Fruit fly (Drosophila melanogaster) whole organism, prepupa: ENCODE results near the gene CG45492.

Source experiments
- CG10631 ChIP-seq: fragments of 200-800 bp; sonication (Bioruptor generic); optimal IDR thresholded peaks from 2 replicates; lab custom pipeline; 2016; ENCODE audit warnings: missing biosample characterization, missing genetic modification characterization
- CG10669 ChIP-seq: fragments of 200-800 bp; sonication (Bioruptor generic); optimal IDR thresholded peaks from 3 replicates; lab custom pipeline; 2018; ENCODE audit warnings: missing biosample characterization, mild to moderate bottlenecking, missing genetic modification characterization, moderate library complexity
- CG11762 ChIP-seq: fragments of 200-800 bp; sonication (Bioruptor generic); optimal IDR thresholded peaks from 3 replicates; lab custom pipeline; 2016; ENCODE audit warnings: missing biosample characterization, missing genetic modification characterization; ENCODE audit not compliant: insufficient read depth
- CG11902 ChIP-seq: fragments of 200-800 bp; sonication (Bioruptor generic); optimal IDR thresholded peaks from 3 replicates; lab custom pipeline; 2016; ENCODE audit warnings: missing biosample characterization, missing genetic modification characterization
- CG16779 ChIP-seq: fragments of 200-800 bp; sonication (Bioruptor generic); optimal IDR thresholded peaks from 3 replicates; lab custom pipeline; 2017; ENCODE audit warnings: missing biosample characterization, mild to moderate bottlenecking, missing genetic modification characterization
- CG3032 ChIP-seq: fragments of 200-800 bp; optimal IDR thresholded peaks from 2 replicates; lab custom pipeline; 2019; ENCODE audit warnings: missing biosample characterization, mild to moderate bottlenecking, missing genetic modification characterization, moderate library complexity
- CG32006 ChIP-seq: fragments of 200-800 bp; sonication (Bioruptor generic); optimal IDR thresholded peaks from 3 replicates; lab custom pipeline; 2017; ENCODE audit warnings: missing biosample characterization, mild to moderate bottlenecking, missing genetic modification characterization
- CG34406 ChIP-seq: fragments of 200-800 bp; sonication (Bioruptor generic); optimal IDR thresholded peaks from 3 replicates; lab custom pipeline; 2016; ENCODE audit warnings: missing biosample characterization, missing genetic modification characterization
- CG4318 ChIP-seq: fragments of 200-800 bp; sonication (Bioruptor generic); optimal IDR thresholded peaks from 3 replicates; lab custom pipeline; 2017; ENCODE audit warnings: missing biosample characterization, mild to moderate bottlenecking, missing genetic modification characterization
- CG6276 ChIP-seq: fragments of 200-800 bp; sonication (Bioruptor generic); optimal IDR thresholded peaks from 2 replicates; lab custom pipeline; 2017; ENCODE audit warnings: missing biosample characterization, mild to moderate bottlenecking, missing genetic modification characterization
- CG6808 ChIP-seq: fragments of 200-800 bp; sonication (Bioruptor generic); optimal IDR thresholded peaks from 3 replicates; lab custom pipeline; 2017; ENCODE audit warnings: missing biosample characterization, missing genetic modification characterization, mild to moderate bottlenecking, moderate library complexity, missing genetic modification reagents
- CG6854 ChIP-seq: fragments of 200-800 bp; sonication (Bioruptor generic); optimal IDR thresholded peaks from 2 replicates; lab custom pipeline; 2017; ENCODE audit warnings: missing biosample characterization, mild to moderate bottlenecking, missing genetic modification characterization
- CG7368 ChIP-seq: fragments of 200-800 bp; sonication (Bioruptor generic); optimal IDR thresholded peaks from 3 replicates; lab custom pipeline; 2016; ENCODE audit warnings: missing biosample characterization, missing genetic modification characterization
- CG8119 ChIP-seq: fragments of 200-800 bp; sonication (Bioruptor generic); IDR thresholded peaks from 3 replicates; pipeline ENCODE4 v1.3.6; 2022; ENCODE audit warnings: missing biosample characterization, missing genetic modification characterization
- CG9139 ChIP-seq: fragments of 200-800 bp; sonication (Bioruptor generic); optimal IDR thresholded peaks from 3 replicates; lab custom pipeline; 2017; ENCODE audit warnings: missing biosample characterization, mild to moderate bottlenecking, missing genetic modification characterization
- Eip75B ChIP-seq: fragments of 200-800 bp; sonication (Bioruptor generic); optimal IDR thresholded peaks from 3 replicates; lab custom pipeline; 2016; ENCODE audit warnings: missing biosample characterization, missing genetic modification characterization
- Eip78C ChIP-seq: fragments of 200-800 bp; sonication (Bioruptor generic); peaks from one replicate; lab custom pipeline; 2016; ENCODE audit warnings: missing biosample characterization, missing genetic modification characterization
- Eip93F ChIP-seq: fragments of 200-800 bp; sonication (Bioruptor generic); optimal IDR thresholded peaks from 2 replicates; lab custom pipeline; 2016; ENCODE audit warnings: missing biosample characterization, mild to moderate bottlenecking, missing genetic modification characterization
- Ets96B ChIP-seq: fragments of 200-800 bp; optimal IDR thresholded peaks from 2 replicates; lab custom pipeline; 2019; ENCODE audit warnings: missing biosample characterization, mild to moderate bottlenecking, missing genetic modification characterization, moderate library complexity
- Gug ChIP-seq: fragments of 200-800 bp; sonication (Bioruptor generic); IDR thresholded peaks from 2 replicates; pipeline ENCODE4 v1.3.6; 2022; ENCODE audit warnings: missing biosample characterization, missing genetic modification characterization
- Hr39 ChIP-seq: fragments of 200-800 bp; sonication (Bioruptor generic); optimal IDR thresholded peaks from 2 replicates; lab custom pipeline; 2016; ENCODE audit warnings: missing biosample characterization, missing genetic modification characterization
- Hr4 ChIP-seq: fragments of 200-800 bp; sonication (Bioruptor generic); optimal IDR thresholded peaks from 3 replicates; lab custom pipeline; 2016; ENCODE audit warnings: missing biosample characterization, missing genetic modification characterization
- Sox102F ChIP-seq: fragments of 200-800 bp; sonication (Bioruptor generic); optimal IDR thresholded peaks from 2 replicates; lab custom pipeline; 2016; ENCODE audit warnings: missing biosample characterization, mild to moderate bottlenecking, missing genetic modification characterization
- Sox14 ChIP-seq: fragments of 200-800 bp; sonication (Bioruptor generic); optimal IDR thresholded peaks from 3 replicates; lab custom pipeline; 2016; ENCODE audit warnings: missing biosample characterization, missing genetic modification characterization
- Sox15 ChIP-seq: fragments of 200-800 bp; sonication (Bioruptor generic); optimal IDR thresholded peaks from 3 replicates; lab custom pipeline; 2016; ENCODE audit warnings: missing biosample characterization, missing genetic modification characterization
- acj6 ChIP-seq: fragments of 200-800 bp; sonication (Bioruptor generic); optimal IDR thresholded peaks from 3 replicates; lab custom pipeline; 2016; ENCODE audit warnings: missing biosample characterization, missing genetic modification characterization
- dac ChIP-seq: fragments of 200-800 bp; sonication (Bioruptor generic); optimal IDR thresholded peaks from 2 replicates; lab custom pipeline; 2017; ENCODE audit warnings: missing biosample characterization, mild to moderate bottlenecking, missing genetic modification characterization
- dsx ChIP-seq: fragments of 200-800 bp; optimal IDR thresholded peaks from 3 replicates; lab custom pipeline; 2019; ENCODE audit warnings: missing biosample characterization, mild to moderate bottlenecking, missing genetic modification characterization, moderate library complexity; ENCODE audit not compliant: poor library complexity, severe bottlenecking
- eg ChIP-seq: fragments of 200-800 bp; sonication (Bioruptor generic); IDR thresholded peaks from 3 replicates; pipeline ENCODE4 v1.3.6; 2022; ENCODE audit warnings: missing biosample characterization, missing genetic modification characterization
- esn ChIP-seq: fragments of 200-800 bp; sonication (Bioruptor generic); optimal IDR thresholded peaks from 2 replicates; lab custom pipeline; 2016; ENCODE audit warnings: missing biosample characterization, mild to moderate bottlenecking, missing genetic modification characterization, moderate library complexity
- fd59A ChIP-seq: fragments of 200-800 bp; sonication (Bioruptor generic); optimal IDR thresholded peaks from 2 replicates; lab custom pipeline; 2017; ENCODE audit warnings: missing biosample characterization, mild to moderate bottlenecking, missing genetic modification characterization, missing genetic modification reagents
- fd85E ChIP-seq: fragments of 200-800 bp; sonication (Bioruptor generic); optimal IDR thresholded peaks from 3 replicates; lab custom pipeline; 2016; ENCODE audit warnings: missing biosample characterization, missing genetic modification characterization
- pdm3 ChIP-seq: fragments of 200-800 bp; sonication (Bioruptor generic); optimal IDR thresholded peaks from 3 replicates; lab custom pipeline; 2016; ENCODE audit warnings: missing biosample characterization, missing genetic modification characterization
- salr ChIP-seq, 2 experiments: fragments of 200-800 bp; sonication (Bioruptor generic); optimal IDR thresholded peaks; 3 replicates each; lab custom pipeline; 2016 to 2018; ENCODE audit warnings: missing biosample characterization in 2 of 2, missing genetic modification characterization in 2 of 2, mild to moderate bottlenecking in 1 of 2
- ss ChIP-seq, 2 experiments: fragments of 200-800 bp; sonication (Bioruptor generic); optimal IDR thresholded peaks; 2 replicates in 1 of 2; 3 replicates in 1 of 2; lab custom pipeline; 2017 to 2018; ENCODE audit warnings: mild to moderate bottlenecking in 2 of 2, missing biosample characterization in 2 of 2, missing genetic modification characterization in 2 of 2, moderate library complexity in 1 of 2
- svp ChIP-seq: fragments of 200-800 bp; sonication (Bioruptor generic); peaks from one replicate; lab custom pipeline; 2016; ENCODE audit warnings: missing biosample characterization, missing genetic modification characterization
- vri ChIP-seq: fragments of 200-800 bp; sonication (Bioruptor generic); optimal IDR thresholded peaks from 3 replicates; lab custom pipeline; 2016; ENCODE audit warnings: missing biosample characterization, mild to moderate bottlenecking, missing genetic modification characterization

The CG45492 gene

DNA sequence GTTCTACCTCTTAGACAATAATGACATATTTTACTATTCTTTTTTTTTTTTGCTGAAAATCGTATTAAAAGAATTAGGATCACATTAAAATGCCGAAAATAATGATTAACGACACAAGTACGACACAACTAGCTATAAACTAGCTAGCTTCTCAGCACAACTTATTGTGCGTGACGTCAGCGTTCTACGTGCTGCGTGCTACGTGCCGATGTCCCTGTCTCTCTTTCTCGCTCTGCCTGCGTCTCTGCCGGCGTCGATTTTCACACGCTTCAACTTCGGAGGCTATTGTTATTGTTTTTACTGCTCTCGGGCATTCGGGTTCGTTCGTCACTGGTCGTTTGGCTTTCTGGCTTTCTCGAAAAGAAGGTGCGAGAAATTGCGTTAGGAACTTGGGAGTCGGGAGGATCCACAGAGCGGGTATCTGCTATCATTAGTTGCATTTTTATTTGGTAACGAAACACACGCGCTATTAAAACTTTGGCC lies 45.9 kb downstream of the CG45492 start:
- TF ChIP-seq pdm3 (GFP tag; lab: Kevin White, UChicago) (no peak), CG3032 (tag; lab: Kevin White, UChicago) (no peak), salr (GFP tag; optimal IDR thresholded peaks at IDR 0.05; lab: Kevin White, UChicago) (no peak), Eip78C (GFP tag; lab: Kevin White, UChicago) (peak; percentile 43), CG8119 (GFP tag; lab: Robert Waterston, UW) (no peak), CG4318 (GFP tag; lab: Kevin White, UChicago) (no peak), Eip75B (GFP tag; lab: Kevin White, UChicago) (peak; percentile 22), svp (peak; percentile 31), CG32006 (GFP tag; lab: Kevin White, UChicago) (peak; percentile 12), CG11902 (GFP tag; lab: Kevin White, UChicago) (no peak), CG6808 (no peak), ss (GFP tag; optimal IDR thresholded peaks at IDR 0.05; lab: Kevin White, UChicago) (peak in 1 of 2 experiments; percentile 44), dac (GFP tag; lab: Kevin White, UChicago) (no peak)

- TF ChIP-seq svp (peak; percentile 63), CG7368 (GFP tag; lab: Kevin White, UChicago) (no peak), dsx (GFP tag; lab: Kevin White, UChicago) (no peak), CG34406 (GFP tag; lab: Kevin White, UChicago) (no peak), Sox102F (GFP tag; lab: Kevin White, UChicago) (no peak), ss (GFP tag; optimal IDR thresholded peaks at IDR 0.05; lab: Kevin White, UChicago) (peak in 1 of 2 experiments; percentile 7), CG6276 (no peak), Eip93F (GFP tag; lab: Kevin White, UChicago) (no peak), acj6 (GFP tag; lab: Kevin White, UChicago) (no peak), Gug (GFP tag; lab: Robert Waterston, UW) (no peak), Eip78C (GFP tag; lab: Kevin White, UChicago) (peak; percentile 50), CG6854 (no peak), Sox14 (GFP tag; lab: Kevin White, UChicago) (peak; percentile 2), vri (GFP tag; lab: Kevin White, UChicago) (no peak), Ets96B (tag; lab: Kevin White, UChicago) (peak; percentile 26), dac (GFP tag; lab: Kevin White, UChicago) (no peak), CG10669 (no peak), CG32006 (GFP tag; lab: Kevin White, UChicago) (peak; percentile 4), CG9139 (GFP tag; lab: Kevin White, UChicago) (no peak), CG11762 (no peak), salr (GFP tag; optimal IDR thresholded peaks at IDR 0.05; lab: Kevin White, UChicago) (no peak), CG16779 (tag; lab: Kevin White, UChicago) (no peak), fd59A (GFP tag; lab: Kevin White, UChicago) (no peak), eg (GFP tag; lab: Robert Waterston, UW) (0 out of 3 replicates have a peak, but pooled peaks have one; percentile 9), CG3032 (tag; lab: Kevin White, UChicago) (no peak), Hr39 (GFP tag; lab: Kevin White, UChicago) (no peak), Hr4 (no peak), CG10631 (GFP tag; lab: Kevin White, UChicago) (no peak), esn (GFP tag; lab: Kevin White, UChicago) (no peak), Sox15 (GFP tag; lab: Kevin White, UChicago) (no peak), fd85E (GFP tag; lab: Kevin White, UChicago) (no peak)
These were observed 46.5 kb downstream of the CG45492 start for dm6 chrX:19897328-19897990.
